Fruit fly (Drosophila melanogaster): Measurements from ENCODE around the gene Eig71Ek.

The Eig71Ek gene

DNA sequence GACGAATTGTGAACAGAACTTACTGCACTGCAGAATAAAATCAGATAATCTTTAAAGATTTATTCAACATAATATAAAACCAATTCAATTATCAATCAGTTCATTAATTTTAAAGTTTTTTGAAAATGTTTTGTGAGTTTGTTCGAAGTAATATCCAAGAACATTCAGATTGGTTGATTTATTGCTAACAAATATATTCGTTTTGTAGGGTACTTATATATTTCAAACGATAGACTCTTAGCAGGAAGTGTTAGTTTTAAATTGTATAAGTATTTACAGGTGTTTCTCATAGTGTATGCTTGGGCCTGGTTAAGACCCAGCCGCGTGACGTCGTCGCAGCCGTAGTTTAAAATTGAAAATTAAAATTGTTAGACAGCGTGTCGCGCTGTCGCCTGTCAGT lies 47.5 kb downstream of the Eig71Ek start:
- no peak for TF ChIP-seq CG9705 (GFP tag; optimal IDR thresholded peaks at IDR 0.05)
- TF ChIP-seq dmrt93B (GFP tag; optimal IDR thresholded peaks at IDR 0.05): no peak
- no peak for TF ChIP-seq lola (GFP tag; optimal IDR thresholded peaks at IDR 0.05)
- no peak for TF ChIP-seq sv (GFP tag; optimal IDR thresholded peaks at IDR 0.05)
- no peak for TF ChIP-seq ey (GFP tag; optimal IDR thresholded peaks at IDR 0.05)
- TF ChIP-seq N (GFP tag; optimal IDR thresholded peaks at IDR 0.05): no peak
- TF ChIP-seq Mio (GFP tag; optimal IDR thresholded peaks at IDR 0.05): no peak
- no peak for TF ChIP-seq tai (GFP tag; optimal IDR thresholded peaks at IDR 0.05)
- no peak for TF ChIP-seq Hr78 (GFP tag; optimal IDR thresholded peaks at IDR 0.05)
- TF ChIP-seq dsf (GFP tag; optimal IDR thresholded peaks at IDR 0.05; ENCODE audit: borderline replicate concordance): no peak
- TF ChIP-seq psq (GFP tag; optimal IDR thresholded peaks at IDR 0.05): no peak
- TF ChIP-seq sage (GFP tag; optimal IDR thresholded peaks at IDR 0.05): no peak
- TF ChIP-seq Hnf4 (GFP tag; optimal IDR thresholded peaks at IDR 0.05): no peak
- TF ChIP-seq fru (GFP tag; optimal IDR thresholded peaks at IDR 0.05): no peak
- TF ChIP-seq Hr83 (GFP tag; optimal IDR thresholded peaks at IDR 0.05; ENCODE audit: poor library complexity, severe bottlenecking): no peak
- no peak for TF ChIP-seq woc (GFP tag; optimal IDR thresholded peaks at IDR 0.05)
- no peak for TF ChIP-seq Sp1 (GFP tag; optimal IDR thresholded peaks at IDR 0.05)
- TF ChIP-seq Vsx2 (GFP tag; optimal IDR thresholded peaks at IDR 0.05; ENCODE audit: partially characterized antibody): no peak
- no peak for TF ChIP-seq h (GFP tag; optimal IDR thresholded peaks at IDR 0.05)

DNA sequence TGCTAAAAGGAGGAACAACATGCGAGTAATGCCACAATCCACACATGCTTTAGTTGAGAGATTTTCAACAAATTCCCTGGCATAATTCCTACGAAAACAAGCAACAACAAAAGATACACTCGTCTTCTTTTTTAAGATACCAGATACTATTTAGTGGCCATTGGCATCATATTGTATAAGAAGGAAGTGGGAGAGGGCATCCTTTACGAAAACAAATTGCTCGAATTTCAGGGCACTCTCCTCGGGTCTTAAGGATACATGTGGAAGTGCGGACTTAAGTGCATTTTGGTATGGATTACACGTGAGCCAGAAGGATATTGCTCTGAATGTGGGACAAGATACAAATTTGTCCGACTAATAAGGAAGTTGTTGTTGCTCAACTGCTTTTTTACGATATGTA lies 49.1 kb downstream of the Eig71Ek start:
- TF ChIP-seq psq (GFP tag; optimal IDR thresholded peaks at IDR 0.05): no peak
- no peak for TF ChIP-seq dmrt93B (GFP tag; optimal IDR thresholded peaks at IDR 0.05)

DNA sequence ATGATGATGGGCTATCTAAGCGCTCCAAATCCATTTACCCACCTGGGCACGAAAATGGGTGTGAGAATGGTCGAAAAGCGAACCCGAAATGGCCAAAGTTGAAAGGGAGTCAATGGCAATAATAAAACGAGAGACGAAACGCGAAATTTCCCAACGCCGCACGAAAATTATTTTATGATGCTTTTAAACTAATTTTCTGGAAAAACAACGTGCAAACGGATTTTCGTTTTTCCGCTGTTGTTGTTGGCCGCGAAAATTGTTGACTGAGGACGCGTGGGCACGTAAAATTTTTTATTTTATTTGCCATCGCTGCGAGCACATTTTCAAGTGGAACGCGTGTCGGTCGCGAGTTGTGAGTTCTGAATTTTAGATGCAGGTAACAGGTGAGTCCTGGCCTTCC lies 50.1 kb downstream of the Eig71Ek start:
- TF ChIP-seq usp (GFP tag; optimal IDR thresholded peaks at IDR 0.05): no peak
- no peak for TF ChIP-seq h (GFP tag; optimal IDR thresholded peaks at IDR 0.05)
- no peak for TF ChIP-seq Jra (GFP tag; optimal IDR thresholded peaks at IDR 0.05)
- TF ChIP-seq br (GFP tag; optimal IDR thresholded peaks at IDR 0.05): no peak
- TF ChIP-seq dsf (GFP tag; optimal IDR thresholded peaks at IDR 0.05; ENCODE audit: borderline replicate concordance): no peak
- no peak for TF ChIP-seq Rel (GFP tag; optimal IDR thresholded peaks at IDR 0.05)
- TF ChIP-seq Rel (tag; optimal IDR thresholded peaks at IDR 0.05): no peak
- no peak for TF ChIP-seq brk (GFP tag; optimal IDR thresholded peaks at IDR 0.05)
- TF ChIP-seq fru (GFP tag; optimal IDR thresholded peaks at IDR 0.05): no peak
- TF ChIP-seq sage (GFP tag; optimal IDR thresholded peaks at IDR 0.05): no peak
- TF ChIP-seq jim (GFP tag; optimal IDR thresholded peaks at IDR 0.05): no peak
- no peak for TF ChIP-seq Abd-B (GFP tag; optimal IDR thresholded peaks at IDR 0.05)
- TF ChIP-seq sv (GFP tag; optimal IDR thresholded peaks at IDR 0.05): no peak
- no peak for TF ChIP-seq Mio (GFP tag; optimal IDR thresholded peaks at IDR 0.05)
- no peak for TF ChIP-seq GATAd (GFP tag; optimal IDR thresholded peaks at IDR 0.05)
- no peak for TF ChIP-seq N (GFP tag; optimal IDR thresholded peaks at IDR 0.05)
- no peak for TF ChIP-seq Hr78 (GFP tag; optimal IDR thresholded peaks at IDR 0.05)
- no peak for TF ChIP-seq rgr (GFP tag; optimal IDR thresholded peaks at IDR 0.05)
- TF ChIP-seq Hr83 (GFP tag; optimal IDR thresholded peaks at IDR 0.05; ENCODE audit: poor library complexity, severe bottlenecking): no peak
- TF ChIP-seq CG32264 (GFP tag; optimal IDR thresholded peaks at IDR 0.05): no peak
